Fruit fly (Drosophila melanogaster) whole organism, pupa: ENCODE results near the gene CG33172.

Experiments
- CG10348 ChIP-seq: fragments of 200-800 bp; sonication (Bioruptor generic); IDR thresholded peaks from 2 replicates; pipeline ENCODE4 v1.3.6; 2022; ENCODE audit warnings: missing biosample characterization, missing genetic modification characterization
- CG12605 ChIP-seq: fragments of 200-800 bp; sonication (Bioruptor generic); IDR thresholded peaks from 2 replicates; pipeline ENCODE4 v1.3.6; 2022; ENCODE audit warnings: missing biosample characterization, missing genetic modification characterization
- CG13204 ChIP-seq: fragments of 200-800 bp; sonication (Bioruptor generic); optimal IDR thresholded peaks from 2 replicates; lab custom pipeline; 2018; ENCODE audit warnings: missing biosample characterization, mild to moderate bottlenecking, missing genetic modification characterization, moderate library complexity
- CG14655 ChIP-seq: fragments of 200-800 bp; sonication (Bioruptor generic); optimal IDR thresholded peaks from 3 replicates; lab custom pipeline; 2017; ENCODE audit warnings: mild to moderate bottlenecking, missing biosample characterization, missing genetic modification reagents, missing genetic modification characterization
- CG15710 ChIP-seq: fragments of 200-800 bp; sonication (Bioruptor generic); optimal IDR thresholded peaks from 2 replicates; lab custom pipeline; 2018; ENCODE audit warnings: missing biosample characterization, mild to moderate bottlenecking, missing genetic modification characterization, moderate library complexity
- CG17806 ChIP-seq: fragments of 200-800 bp; sonication (Bioruptor generic); optimal IDR thresholded peaks from 2 replicates; lab custom pipeline; 2018; ENCODE audit warnings: missing biosample characterization, mild to moderate bottlenecking, missing genetic modification characterization, moderate library complexity
- CG32121 ChIP-seq: fragments of 200-800 bp; sonication (Bioruptor generic); IDR thresholded peaks from 2 replicates; pipeline ENCODE4 v1.3.6; 2022; ENCODE audit warnings: missing biosample characterization, missing genetic modification characterization
- CG34367 ChIP-seq: fragments of 200-800 bp; sonication (Bioruptor generic); optimal IDR thresholded peaks from 2 replicates; lab custom pipeline; 2018; ENCODE audit warnings: missing biosample characterization, mild to moderate bottlenecking, missing genetic modification characterization
- CG4496 ChIP-seq: fragments of 200-800 bp; sonication (Bioruptor generic); IDR thresholded peaks from 3 replicates; pipeline ENCODE4 v1.3.6; 2022; ENCODE audit warnings: missing biosample characterization, missing genetic modification characterization
- CG8159 ChIP-seq: fragments of 200-800 bp; sonication (Bioruptor generic); optimal IDR thresholded peaks from 3 replicates; lab custom pipeline; 2018; ENCODE audit warnings: missing biosample characterization, mild to moderate bottlenecking, missing genetic modification characterization, moderate library complexity
- CG8301 ChIP-seq: fragments of 200-800 bp; sonication (Bioruptor generic); optimal IDR thresholded peaks from 2 replicates; lab custom pipeline; 2018; ENCODE audit warnings: missing biosample characterization, mild to moderate bottlenecking, missing genetic modification characterization
- CG9948 ChIP-seq: fragments of 200-800 bp; sonication (Bioruptor generic); optimal IDR thresholded peaks from 2 replicates; lab custom pipeline; 2018; ENCODE audit warnings: missing biosample characterization, mild to moderate bottlenecking, missing genetic modification characterization, moderate library complexity
- D1 ChIP-seq: fragments of 200-800 bp; sonication (Bioruptor generic); optimal IDR thresholded peaks from 2 replicates; lab custom pipeline; 2018; ENCODE audit warnings: missing biosample characterization, mild to moderate bottlenecking, missing genetic modification characterization, moderate library complexity
- EcR ChIP-seq: fragments of 200-800 bp; sonication (Bioruptor generic); optimal IDR thresholded peaks from 3 replicates; lab custom pipeline; 2019; ENCODE audit warnings: missing biosample characterization, missing genetic modification characterization, mild to moderate bottlenecking, moderate library complexity, missing genetic modification reagents
- Ets98B ChIP-seq: fragments of 200-800 bp; sonication (Bioruptor generic); IDR thresholded peaks from 2 replicates; pipeline ENCODE4 v1.3.6; 2022; ENCODE audit warnings: missing biosample characterization, missing genetic modification characterization
- Pif1A ChIP-seq: fragments of 200-800 bp; sonication (Bioruptor generic); optimal IDR thresholded peaks from 3 replicates; lab custom pipeline; 2016; ENCODE audit warnings: missing biosample characterization, missing genetic modification characterization
- Pif1B ChIP-seq: fragments of 200-800 bp; sonication (Bioruptor generic); optimal IDR thresholded peaks from 3 replicates; lab custom pipeline; 2016; ENCODE audit warnings: missing biosample characterization, missing genetic modification characterization
- Snoo ChIP-seq: fragments of 200-800 bp; sonication (Bioruptor generic); optimal IDR thresholded peaks from 3 replicates; lab custom pipeline; 2017; ENCODE audit warnings: missing biosample characterization, mild to moderate bottlenecking, missing genetic modification characterization, inconsistent platforms
- fd96Ca ChIP-seq: fragments of 200-800 bp; sonication (Bioruptor generic); IDR thresholded peaks from 3 replicates; pipeline ENCODE4 v1.3.6; 2022; ENCODE audit warnings: missing biosample characterization, missing genetic modification characterization
- gl ChIP-seq: fragments of 200-800 bp; sonication (Bioruptor generic); optimal IDR thresholded peaks from 2 replicates; lab custom pipeline; 2018; ENCODE audit warnings: missing biosample characterization, mild to moderate bottlenecking, missing genetic modification characterization
- rn ChIP-seq: fragments of 200-800 bp; sonication (Bioruptor generic); IDR thresholded peaks from 2 replicates; pipeline ENCODE4 v1.3.6; 2022; ENCODE audit warnings: missing biosample characterization, missing genetic modification characterization

The CG33172 gene

DNA sequence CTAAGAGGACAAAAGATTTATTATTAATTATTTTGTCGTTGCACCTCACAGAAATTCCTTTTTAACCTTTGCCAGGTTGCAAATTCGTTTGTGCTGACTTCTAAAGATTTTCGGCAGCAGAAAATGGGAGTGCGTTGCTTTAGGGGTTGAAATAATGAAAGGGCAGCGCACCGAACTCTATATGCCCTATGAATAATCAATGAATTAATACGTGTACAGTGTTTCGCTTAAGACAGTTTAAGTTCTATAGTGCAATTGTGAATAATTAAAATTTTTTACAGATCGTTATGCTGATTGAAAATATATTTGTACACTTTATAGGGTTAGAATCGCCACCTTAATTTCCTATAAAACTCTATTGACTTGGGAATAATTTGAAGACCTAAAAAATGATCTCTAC lies 46.7 kb downstream of the CG33172 start:
- TF ChIP-seq CG17806 (no peak), CG34367 (no peak), fd96Ca (GFP tag; lab: Robert Waterston, UW) (no peak), gl (tag; lab: Kevin White, UChicago) (no peak), CG9948 (no peak), CG14655 (GFP tag; lab: Kevin White, UChicago) (no peak), Ets98B (GFP tag; lab: Robert Waterston, UW) (no peak), CG32121 (GFP tag; lab: Robert Waterston, UW) (no peak), CG15710 (no peak), EcR (GFP tag; lab: Kevin White, UChicago) (no peak), CG8159 (tag; lab: Kevin White, UChicago) (no peak), Pif1B (GFP tag; lab: Kevin White, UChicago) (no peak)

DNA sequence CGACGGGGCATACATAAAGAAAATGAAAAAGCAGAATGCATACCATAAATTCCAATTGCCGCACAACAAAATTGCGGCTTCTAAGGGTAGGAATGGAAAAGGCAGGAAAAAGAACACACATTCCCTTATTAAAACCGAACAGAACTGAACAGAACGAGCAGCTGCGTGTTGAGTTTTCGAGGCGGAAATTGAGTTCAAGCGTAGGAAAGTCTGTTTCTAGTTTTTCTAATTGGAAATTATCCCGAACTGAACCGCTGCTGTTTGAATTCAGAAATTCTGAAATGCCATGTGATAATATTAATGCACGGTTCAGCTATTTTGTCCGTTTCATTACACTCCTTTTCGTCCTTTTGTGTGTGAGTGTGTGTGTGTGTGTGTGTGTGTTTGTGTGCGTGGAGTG lies 47.4 kb downstream of the CG33172 start:
- TF ChIP-seq CG14655 (GFP tag; lab: Kevin White, UChicago) (no peak), CG15710 (no peak), CG34367 (no peak), CG12605 (GFP tag; lab: Robert Waterston, UW) (no peak), CG17806 (no peak), Pif1B (GFP tag; lab: Kevin White, UChicago) (no peak), EcR (GFP tag; lab: Kevin White, UChicago) (no peak), Ets98B (GFP tag; lab: Robert Waterston, UW) (no peak), Snoo (no peak), D1 (tag; lab: Kevin White, UChicago) (no peak), fd96Ca (GFP tag; lab: Robert Waterston, UW) (no peak), CG8159 (tag; lab: Kevin White, UChicago) (no peak), CG8301 (tag; lab: Kevin White, UChicago) (no peak), CG4496 (no peak), CG13204 (GFP tag; lab: Kevin White, UChicago) (no peak), Pif1A (GFP tag; lab: Kevin White, UChicago) (no peak), CG10348 (no peak)

DNA sequence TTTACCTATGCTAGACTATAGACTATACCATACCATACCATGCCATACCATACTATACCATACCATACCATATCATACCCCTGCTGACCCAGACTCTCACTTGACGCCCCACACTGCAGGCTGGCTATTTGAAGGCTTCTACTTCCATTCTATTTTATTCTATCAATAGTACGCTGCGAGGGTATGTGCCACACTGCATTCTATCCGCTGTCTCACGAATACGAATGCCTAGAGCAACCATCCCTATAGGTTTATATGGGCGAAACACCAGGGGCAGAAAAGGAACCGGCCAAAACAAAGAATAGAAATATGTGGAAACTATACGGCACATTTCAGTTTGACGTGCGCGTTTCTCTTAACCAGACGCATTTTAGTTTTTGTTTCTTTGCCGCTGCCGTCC lies 48.4 kb downstream of the CG33172 start:
- TF ChIP-seq D1 (tag; lab: Kevin White, UChicago): no peak

DNA sequence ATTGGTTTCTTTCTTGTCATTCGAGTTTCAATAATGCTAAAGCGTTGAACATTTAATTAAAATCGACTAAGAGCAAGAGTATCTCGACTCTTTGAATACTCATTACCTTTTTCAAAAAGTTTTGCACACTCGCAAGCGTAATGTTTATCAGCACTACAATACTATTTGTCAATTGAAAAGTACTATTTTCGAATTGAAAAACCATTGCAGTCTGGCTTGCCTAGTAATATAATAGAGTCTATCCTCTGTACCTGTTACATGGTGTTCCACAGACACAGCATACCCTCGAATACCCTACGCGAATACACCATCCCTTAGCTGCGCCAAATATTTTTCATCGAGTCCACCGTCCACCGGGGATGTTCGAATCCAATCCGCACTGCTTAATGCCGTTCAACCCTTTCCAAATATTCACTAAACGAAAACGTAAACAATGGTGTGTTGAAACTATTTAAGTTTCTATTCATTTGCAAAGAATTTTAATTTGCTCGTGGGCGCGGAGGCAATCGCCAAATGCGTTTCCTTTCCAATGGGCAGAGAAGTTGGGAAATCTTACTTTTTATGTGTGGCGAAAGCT lies 49.2 kb downstream of the CG33172 start:
- no peak for TF ChIP-seq D1 (tag; lab: Kevin White, UChicago)
- no peak for TF ChIP-seq gl (tag; lab: Kevin White, UChicago)
- TF ChIP-seq CG34367: no peak
- no peak for TF ChIP-seq Snoo
- no peak for TF ChIP-seq EcR (GFP tag; lab: Kevin White, UChicago)

DNA sequence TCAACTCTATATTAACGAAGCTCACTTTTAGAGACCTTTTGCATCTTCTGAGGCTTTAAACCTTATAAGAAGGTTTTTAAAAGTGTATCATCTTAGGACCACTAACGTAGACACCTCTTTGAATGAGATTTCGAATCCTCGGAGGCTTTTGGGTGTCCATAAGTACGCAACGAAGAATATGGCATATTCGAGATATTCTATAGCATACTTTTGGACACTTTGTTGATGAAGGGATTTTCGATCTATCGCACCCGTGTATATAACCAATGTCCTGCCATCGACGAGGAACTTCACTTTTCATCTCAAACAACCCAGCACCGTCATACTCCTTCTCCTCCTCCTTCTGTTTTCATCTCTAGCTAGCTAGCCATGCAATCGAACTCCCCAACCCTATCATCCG lies 52.9 kb downstream of the CG33172 start:
- TF ChIP-seq rn (GFP tag; lab: Robert Waterston, UW) (no peak), D1 (tag; lab: Kevin White, UChicago) (no peak), CG34367 (no peak), Ets98B (GFP tag; lab: Robert Waterston, UW) (no peak), CG17806 (no peak), Snoo (no peak), CG8301 (tag; lab: Kevin White, UChicago) (no peak), fd96Ca (GFP tag; lab: Robert Waterston, UW) (no peak), CG8159 (tag; lab: Kevin White, UChicago) (no peak), Pif1A (GFP tag; lab: Kevin White, UChicago) (no peak), CG32121 (GFP tag; lab: Robert Waterston, UW) (no peak), CG14655 (GFP tag; lab: Kevin White, UChicago) (no peak), CG15710 (no peak), CG13204 (GFP tag; lab: Kevin White, UChicago) (no peak), CG4496 (no peak), EcR (GFP tag; lab: Kevin White, UChicago) (no peak), CG9948 (no peak), CG10348 (no peak), gl (tag; lab: Kevin White, UChicago) (no peak), CG12605 (GFP tag; lab: Robert Waterston, UW) (no peak)
